Worm (Caenorhabditis elegans) whole organism, L4 larva: ENCODE results near the gene R04A9.1.

Source experiments
- fkh-10 ChIP-seq: fragments of 150-350 bp; optimal IDR thresholded peaks from 2 replicates; lab custom pipeline; 2014; ENCODE audit warnings: missing biosample characterization, missing genetic modification reagents, missing genetic modification characterization
- nhr-237 ChIP-seq: sonication (generic microtip); optimal IDR thresholded peaks from 2 replicates; lab custom pipeline; 2017; ENCODE audit warnings: missing biosample characterization, missing genetic modification characterization

DNA sequence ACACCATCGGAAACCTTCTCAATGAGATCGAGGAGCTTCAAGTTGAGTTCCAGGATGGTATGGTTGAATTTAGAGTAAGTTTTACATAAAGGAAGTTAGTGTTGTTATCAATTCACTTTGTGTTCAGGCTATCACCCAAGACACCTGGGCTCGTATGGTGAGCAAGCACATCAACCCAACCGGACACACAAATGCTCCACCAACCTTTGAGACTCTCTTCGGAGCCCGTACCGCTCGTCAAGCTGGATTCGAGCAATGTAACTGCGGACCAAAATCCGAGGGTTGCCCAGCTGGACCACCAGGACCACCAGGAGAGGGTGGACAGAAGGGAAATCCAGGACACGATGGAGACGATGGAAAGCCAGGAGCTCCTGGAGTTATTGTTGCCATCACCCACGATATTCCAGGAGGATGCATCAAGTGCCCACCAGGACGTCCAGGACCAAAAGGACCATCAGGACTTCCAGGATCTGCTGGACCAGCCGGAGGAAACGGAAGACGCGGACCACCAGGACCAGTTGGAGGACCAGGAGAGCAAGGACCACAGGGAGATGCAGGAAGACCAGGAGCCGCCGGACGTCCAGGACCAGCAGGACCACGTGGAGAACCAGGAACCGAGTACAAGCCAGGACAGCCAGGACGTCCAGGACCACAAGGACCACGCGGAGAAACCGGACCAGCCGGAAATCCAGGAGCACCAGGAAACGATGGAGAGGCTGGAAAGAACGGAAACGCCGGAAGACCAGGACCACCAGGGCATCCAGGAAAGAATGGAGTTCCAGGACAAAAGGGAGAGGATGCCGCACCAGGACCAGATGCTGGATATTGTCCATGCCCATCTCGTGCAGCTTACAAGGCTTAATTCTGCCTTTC lies 17.3 kb downstream of the R04A9.1 start:
- TF ChIP-seq nhr-237 (tag; lab: Kevin White, UChicago) (no peak), fkh-10 (no peak)
